Fruit fly (Drosophila melanogaster) whole organism, embryonic: ENCODE results near the gene Ero1L.

Source experiments
- BEAF-32 ChIP-seq: fragments of 200-800 bp; sonication (Bioruptor generic); optimal IDR thresholded peaks from 3 replicates; lab custom pipeline; 2017; ENCODE audit warnings: missing biosample characterization, missing genetic modification characterization, mild to moderate bottlenecking, moderate library complexity, missing genetic modification reagents
- CG10543 ChIP-seq: fragments of 200-800 bp; sonication (Bioruptor generic); optimal IDR thresholded peaks from 3 replicates; lab custom pipeline; 2017; ENCODE audit warnings: missing biosample characterization, mild to moderate bottlenecking, missing genetic modification characterization, moderate library complexity
- CG11696 ChIP-seq: fragments of 200-800 bp; sonication (Bioruptor generic); IDR thresholded peaks from 2 replicates; pipeline ENCODE4 v1.3.6; 2022; ENCODE audit warnings: missing biosample characterization, missing genetic modification characterization
- CG12071 ChIP-seq: fragments of 200-800 bp; sonication (Bioruptor generic); optimal IDR thresholded peaks from 3 replicates; lab custom pipeline; 2018; ENCODE audit warnings: missing biosample characterization, mild to moderate bottlenecking, missing genetic modification characterization
- CG1233 ChIP-seq: fragments of 200-800 bp; sonication (Bioruptor generic); optimal IDR thresholded peaks from 4 replicates; lab custom pipeline; 2018; ENCODE audit warnings: missing biosample characterization, mild to moderate bottlenecking, missing genetic modification characterization
- CG13775 ChIP-seq: fragments of 200-800 bp; sonication (Bioruptor generic); optimal IDR thresholded peaks from 3 replicates; lab custom pipeline; 2017; ENCODE audit warnings: missing biosample characterization, mild to moderate bottlenecking, missing genetic modification characterization
- CG14441 ChIP-seq: fragments of 200-800 bp; sonication (Bioruptor generic); IDR thresholded peaks from 2 replicates; pipeline ENCODE4 v1.3.6; 2022; ENCODE audit warnings: missing biosample characterization, missing genetic modification characterization
- CG15696 ChIP-seq: fragments of 200-800 bp; sonication (Bioruptor generic); optimal IDR thresholded peaks from 2 replicates; lab custom pipeline; 2019; ENCODE audit warnings: missing biosample characterization, mild to moderate bottlenecking, missing genetic modification characterization, moderate library complexity
- CG1603 ChIP-seq: fragments of 200-800 bp; sonication (Bioruptor generic); optimal IDR thresholded peaks from 2 replicates; lab custom pipeline; 2019; ENCODE audit warnings: missing biosample characterization, mild to moderate bottlenecking, missing genetic modification characterization, moderate library complexity
- CG17186 ChIP-seq: fragments of 200-800 bp; sonication (Bioruptor generic); optimal IDR thresholded peaks from 3 replicates; lab custom pipeline; 2017; ENCODE audit warnings: missing biosample characterization, missing genetic modification reagents, missing genetic modification characterization
- CG2678 ChIP-seq: fragments of 200-800 bp; sonication (Bioruptor generic); optimal IDR thresholded peaks from 3 replicates; lab custom pipeline; 2019; ENCODE audit warnings: missing biosample characterization, mild to moderate bottlenecking, missing genetic modification characterization, moderate library complexity
- CG32772 ChIP-seq: fragments of 200-800 bp; sonication (Bioruptor generic); IDR thresholded peaks from 2 replicates; pipeline ENCODE4 v1.3.6; 2022; ENCODE audit warnings: missing biosample characterization, missing genetic modification characterization
- CG4617 ChIP-seq: fragments of 200-800 bp; sonication (Bioruptor generic); optimal IDR thresholded peaks from 3 replicates; lab custom pipeline; 2016; ENCODE audit warnings: missing biosample characterization, missing genetic modification characterization, borderline replicate concordance
- CG7372 ChIP-seq: fragments of 200-800 bp; sonication (Bioruptor generic); IDR thresholded peaks from 2 replicates; pipeline ENCODE4 v1.3.6; 2022; ENCODE audit warnings: missing biosample characterization, missing genetic modification characterization
- CG8281 ChIP-seq: fragments of 200-800 bp; sonication (Bioruptor generic); optimal IDR thresholded peaks from 2 replicates; lab custom pipeline; 2018; ENCODE audit warnings: missing biosample characterization, mild to moderate bottlenecking, missing genetic modification characterization, moderate library complexity
- CG8290 ChIP-seq, 3 experiments: fragments of 200-800 bp; sonication (Bioruptor generic); optimal IDR thresholded peaks; 2 replicates each; lab custom pipeline; 2016 to 2019; ENCODE audit warnings: missing biosample characterization in 3 of 3, missing genetic modification characterization in 3 of 3, mild to moderate bottlenecking in 2 of 3, moderate library complexity in 1 of 3
- Dll ChIP-seq: fragments of 200-800 bp; sonication (Bioruptor generic); IDR thresholded peaks from 4 replicates; pipeline ENCODE4 v1.3.6; 2022; ENCODE audit warnings: missing biosample characterization, missing genetic modification characterization; ENCODE audit not compliant: partially characterized antibody
- Ets65A ChIP-seq: fragments of 200-800 bp; sonication (Bioruptor generic); peaks from one replicate; lab custom pipeline; 2016; ENCODE audit warnings: missing biosample characterization, missing genetic modification characterization
- Jarid2 ChIP-seq: fragments of 200-800 bp; sonication (Bioruptor generic); optimal IDR thresholded peaks from 3 replicates; lab custom pipeline; 2017; ENCODE audit warnings: mild to moderate bottlenecking, missing biosample characterization, missing genetic modification reagents, missing genetic modification characterization
- Mad ChIP-seq: fragments of 200-800 bp; sonication (Bioruptor generic); optimal IDR thresholded peaks from 2 replicates; lab custom pipeline; 2016; ENCODE audit warnings: missing biosample characterization, missing genetic modification characterization
- Max ChIP-seq: fragments of 200-800 bp; sonication (Bioruptor generic); optimal IDR thresholded peaks from 2 replicates; lab custom pipeline; 2016; ENCODE audit warnings: missing biosample characterization, mild to moderate bottlenecking, missing genetic modification characterization
- Mrtf ChIP-seq: fragments of 200-800 bp; sonication (Bioruptor generic); IDR thresholded peaks from 3 replicates; pipeline ENCODE4 v1.3.6; 2022; ENCODE audit warnings: missing biosample characterization, missing genetic modification characterization
- Nf-YB ChIP-seq: fragments of 200-800 bp; sonication (Bioruptor generic); optimal IDR thresholded peaks from 3 replicates; lab custom pipeline; 2019; ENCODE audit warnings: missing biosample characterization, mild to moderate bottlenecking, missing genetic modification characterization, moderate library complexity
- Rx ChIP-seq: fragments of 200-800 bp; sonication (Bioruptor generic); IDR thresholded peaks from 2 replicates; pipeline ENCODE4 v1.3.6; 2022; ENCODE audit warnings: missing biosample characterization, missing genetic modification characterization
- ara ChIP-seq: fragments of 200-800 bp; sonication (Bioruptor generic); IDR thresholded peaks from 2 replicates; pipeline ENCODE4 v1.3.6; 2022; ENCODE audit warnings: missing biosample characterization, missing genetic modification characterization
- ash1 ChIP-seq: fragments of 200-800 bp; sonication (Bioruptor generic); optimal IDR thresholded peaks from 2 replicates; lab custom pipeline; 2018; ENCODE audit warnings: missing biosample characterization, mild to moderate bottlenecking, missing genetic modification characterization
- bigmax ChIP-seq: fragments of 200-800 bp; sonication (Bioruptor generic); optimal IDR thresholded peaks from 2 replicates; lab custom pipeline; 2018; ENCODE audit warnings: missing biosample characterization, mild to moderate bottlenecking, missing genetic modification characterization
- chinmo ChIP-seq: fragments of 200-800 bp; sonication (Bioruptor generic); IDR thresholded peaks from 4 replicates; pipeline ENCODE4 v1.3.6; 2022; ENCODE audit warnings: missing biosample characterization, missing genetic modification characterization; ENCODE audit not compliant: partially characterized antibody
- cwo ChIP-seq: fragments of 200-800 bp; sonication (Bioruptor generic); optimal IDR thresholded peaks from 3 replicates; lab custom pipeline; 2017; ENCODE audit warnings: missing biosample characterization, missing genetic modification characterization, mild to moderate bottlenecking, moderate library complexity, missing genetic modification reagents
- dati ChIP-seq: fragments of 200-800 bp; sonication (Bioruptor generic); IDR thresholded peaks from 2 replicates; pipeline ENCODE4 v1.3.6; 2022; ENCODE audit warnings: missing biosample characterization, missing genetic modification characterization
- eyg ChIP-seq: fragments of 200-800 bp; sonication (Bioruptor generic); optimal IDR thresholded peaks from 3 replicates; lab custom pipeline; 2016; ENCODE audit warnings: missing biosample characterization, missing genetic modification characterization
- fd3F ChIP-seq: fragments of 200-800 bp; sonication (Bioruptor generic); optimal IDR thresholded peaks from 2 replicates; lab custom pipeline; 2018; ENCODE audit warnings: missing biosample characterization, mild to moderate bottlenecking, missing genetic modification characterization, moderate library complexity
- hbn ChIP-seq: fragments of 200-800 bp; sonication (Bioruptor generic); IDR thresholded peaks from 2 replicates; pipeline ENCODE4 v1.3.6; 2022; ENCODE audit warnings: missing biosample characterization, missing genetic modification characterization; ENCODE audit not compliant: partially characterized antibody
- kah ChIP-seq: fragments of 200-800 bp; sonication (Bioruptor generic); optimal IDR thresholded peaks from 2 replicates; lab custom pipeline; 2018; ENCODE audit warnings: missing biosample characterization, mild to moderate bottlenecking, missing genetic modification characterization
- lilli ChIP-seq: fragments of 200-800 bp; sonication (Bioruptor generic); optimal IDR thresholded peaks from 3 replicates; lab custom pipeline; 2016; ENCODE audit warnings: missing biosample characterization, missing genetic modification characterization
- phol ChIP-seq: fragments of 200-800 bp; sonication (Bioruptor generic); optimal IDR thresholded peaks from 3 replicates; lab custom pipeline; 2018; ENCODE audit warnings: missing biosample characterization, mild to moderate bottlenecking, missing genetic modification characterization, moderate library complexity
- sc ChIP-seq, 3 experiments: fragments of >200 bp in 2 of 3; fragments of 200-800 bp in 1 of 3; sonication (Bioruptor generic) in 1 of 3; optimal IDR thresholded peaks; 2 replicates in 2 of 3; 3 replicates in 1 of 3; lab custom pipeline; 2017; ENCODE audit warnings: mild to moderate bottlenecking in 1 of 3, missing biosample characterization in 1 of 3, missing genetic modification characterization in 1 of 3, missing genetic modification reagents in 1 of 3
- scrt ChIP-seq: fragments of 200-800 bp; sonication (Bioruptor generic); optimal IDR thresholded peaks from 2 replicates; lab custom pipeline; 2018; ENCODE audit warnings: missing biosample characterization, mild to moderate bottlenecking, missing genetic modification characterization, moderate library complexity
- sens ChIP-seq: fragments of 200-800 bp; sonication (Bioruptor generic); peaks from one replicate; lab custom pipeline; 2016; ENCODE audit warnings: missing biosample characterization, missing genetic modification characterization
- slp2 ChIP-seq: fragments of 200-800 bp; sonication (Bioruptor generic); optimal IDR thresholded peaks from 2 replicates; lab custom pipeline; 2016; ENCODE audit warnings: missing biosample characterization, missing genetic modification characterization
- stwl ChIP-seq: fragments of 200-800 bp; sonication (Bioruptor generic); optimal IDR thresholded peaks from 3 replicates; lab custom pipeline; 2018; ENCODE audit warnings: missing biosample characterization, mild to moderate bottlenecking, missing genetic modification characterization, moderate library complexity
- twi ChIP-seq: fragments of 200-800 bp; optimal IDR thresholded peaks from 2 replicates; lab custom pipeline; 2019; ENCODE audit warnings: missing biosample characterization, mild to moderate bottlenecking, missing genetic modification characterization, moderate library complexity
- vvl ChIP-seq: fragments of 200-800 bp; sonication (Bioruptor generic); IDR thresholded peaks from 2 replicates; pipeline ENCODE4 v1.3.6; 2022; ENCODE audit warnings: missing biosample characterization, missing genetic modification characterization

Gene Ero1L

dm6 chr3L:4212815-4213214 lies 42.6 kb downstream of the Ero1L start, which contains the start of gene Cpr64Ac:
Cpr64Ac (minus strand) TSS chr3L:4212915.
- TF ChIP-seq sens (peak; percentile 5), Dll (no peak)
- TF ChIP-seq, all 482 proteins: peak for 1

- no peak for TF ChIP-seq CG14441 (GFP tag; lab: Robert Waterston, UW)
- TF ChIP-seq vvl (GFP tag; lab: Robert Waterston, UW) = 0 out of 2 replicates have a peak, but pooled peaks have one; percentile 20
- no peak for TF ChIP-seq hbn (GFP tag; lab: Robert Waterston, UW)
- peak; percentile 47 for TF ChIP-seq Ets65A (GFP tag; lab: Kevin White, UChicago)
- TF ChIP-seq Rx (GFP tag; lab: Robert Waterston, UW) = no peak
- no peak for TF ChIP-seq CG1603 (tag; lab: Kevin White, UChicago)
- TF ChIP-seq bigmax = no peak
These were observed 44.9 kb downstream of the Ero1L start, which contains the start of gene Cpr64Ad for dm6 chr3L:4215079-4215478. Cpr64Ad (plus strand) TSS chr3L:4215379.

DNA sequence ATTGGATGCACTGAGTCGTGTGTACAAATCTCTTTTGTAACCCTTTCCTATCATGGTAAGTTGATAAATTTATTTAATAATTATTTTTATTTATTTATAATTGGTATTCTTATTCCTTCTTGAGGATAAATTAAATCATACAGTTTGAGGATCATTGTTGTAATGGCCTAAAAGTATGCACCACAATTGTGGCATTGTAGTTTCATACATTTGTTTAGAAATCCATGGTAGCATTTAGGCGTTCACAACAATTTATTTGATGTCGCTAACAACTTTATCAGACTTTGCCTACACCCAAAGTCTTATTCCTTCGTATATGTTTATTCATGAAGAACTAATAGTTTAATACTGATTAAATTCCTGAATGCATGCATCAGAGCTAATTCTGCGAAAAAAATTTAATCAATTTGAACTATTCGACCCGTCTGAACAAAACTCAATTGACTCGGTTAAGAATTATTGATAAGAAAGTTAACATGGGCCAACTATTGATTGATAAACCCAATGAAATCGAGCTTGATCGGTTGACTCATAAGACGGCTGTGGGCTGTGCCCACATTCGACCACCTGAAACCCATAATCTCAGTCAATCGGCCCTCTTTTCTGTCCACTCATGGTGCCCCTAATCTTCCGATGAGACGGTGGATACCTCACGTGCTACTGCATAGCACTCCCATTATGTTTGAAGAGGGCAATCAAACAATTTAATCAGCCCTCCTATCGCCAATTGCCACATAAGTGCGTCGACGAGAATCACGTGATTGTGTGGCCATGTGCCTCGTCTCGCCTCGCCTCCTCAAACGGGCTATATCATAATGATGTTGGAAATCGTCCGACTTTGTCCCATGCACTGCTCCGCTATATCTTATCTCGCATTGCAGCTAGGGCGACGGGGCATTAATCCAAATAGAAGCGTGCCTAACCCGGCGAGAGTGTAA lies 49.4 kb downstream of the Ero1L start:
- TF ChIP-seq stwl (peak; percentile 3), kah (GFP tag; lab: Kevin White, UChicago) (no peak), fd3F (GFP tag; lab: Kevin White, UChicago) (no peak), sc (optimal IDR thresholded peaks at IDR 0.05; lab: Kevin White, UChicago) (no peak), sc (GFP tag; optimal IDR thresholded peaks at IDR 0.05; lab: Kevin White, UChicago) (no peak), Jarid2 (GFP tag; lab: Kevin White, UChicago) (no peak), CG17186 (no peak), Nf-YB (GFP tag; lab: Kevin White, UChicago) (no peak), cwo (GFP tag; lab: Kevin White, UChicago) (peak; percentile 100), ara (0 out of 2 replicates have a peak, but pooled peaks have one; percentile 24), Mrtf (no peak), CG1233 (GFP tag; lab: Kevin White, UChicago) (no peak), dati (GFP tag; lab: Robert Waterston, UW) (no peak), Mad (no peak), CG7372 (GFP tag; lab: Robert Waterston, UW) (no peak), chinmo (0 out of 4 replicates have a peak, but pooled peaks have one; percentile 67), ash1 (GFP tag; lab: Kevin White, UChicago) (no peak), CG10543 (GFP tag; lab: Kevin White, UChicago) (peak; percentile 70), CG15696 (no peak), eyg (GFP tag; lab: Kevin White, UChicago) (no peak), CG2678 (no peak), phol (tag; lab: Kevin White, UChicago) (no peak), twi (tag; lab: Kevin White, UChicago) (peak; percentile 17), CG4617 (no peak), CG13775 (GFP tag; lab: Kevin White, UChicago) (no peak), BEAF-32 (no peak), CG11696 (GFP tag; lab: Robert Waterston, UW) (no peak), CG8281 (no peak), CG32772 (GFP tag; lab: Robert Waterston, UW) (peak; percentile 29; the same call in 1 of the 2 replicates), Max (no peak), slp2 (GFP tag; lab: Kevin White, UChicago) (no peak), CG12071 (GFP tag; lab: Kevin White, UChicago) (peak; percentile 33), CG8290 (GFP tag; optimal IDR thresholded peaks at IDR 0.05; lab: Kevin White, UChicago) (no peak), CG8290 (tag; optimal IDR thresholded peaks at IDR 0.05; lab: Kevin White, UChicago) (no peak), scrt (no peak), Dll (no peak), lilli (no peak)
